Fruit fly (Drosophila melanogaster): ENCODE results near the gene msd5.

The msd5 gene

dm6 chr3L:1349942-1350923 lies 17.3 kb upstream of the msd5 start (continued):
- peak; percentile 13 for TF ChIP-seq zen (tag; optimal IDR thresholded peaks at IDR 0.05)
- peak; percentile 38 for TF ChIP-seq zfh2 (GFP tag; optimal IDR thresholded peaks at IDR 0.05)
- TF ChIP-seq C15 (GFP tag; IDR thresholded peaks at IDR 0.05) = no peak
- no peak; the same call in 2 of the 3 replicates for TF ChIP-seq tgo (GFP tag; IDR thresholded peaks at IDR 0.05)
- TF ChIP-seq CG2875 (GFP tag; optimal IDR thresholded peaks at IDR 0.05) = no peak
- no peak for TF ChIP-seq exex (tag; optimal IDR thresholded peaks at IDR 0.05)
- TF ChIP-seq bigmax (GFP tag; optimal IDR thresholded peaks at IDR 0.05) = no peak
- TF ChIP-seq CG17361 (GFP tag; IDR thresholded peaks at IDR 0.05) = peak; percentile 68
- TF ChIP-seq Atf3 (GFP tag; optimal IDR thresholded peaks at IDR 0.05) = no peak
- no peak for TF ChIP-seq kni (GFP tag; optimal IDR thresholded peaks at IDR 0.05)
- no peak for TF ChIP-seq Oaz (GFP tag; IDR thresholded peaks at IDR 0.05)
- TF ChIP-seq ken (GFP tag; IDR thresholded peaks at IDR 0.05) = no peak
- no peak for TF ChIP-seq CG6765 (GFP tag; optimal IDR thresholded peaks at IDR 0.05)
- peak; percentile 52 for TF ChIP-seq CHES-1-like (GFP tag; optimal IDR thresholded peaks at IDR 0.05)
- peak; percentile 49 for TF ChIP-seq Lhr (GFP tag; optimal IDR thresholded peaks at IDR 0.05)
- TF ChIP-seq CG7556 (GFP tag; optimal IDR thresholded peaks at IDR 0.05) = no peak
- peak; percentile 57 for TF ChIP-seq CG3847 (GFP tag; IDR thresholded peaks at IDR 0.05)
- peak; percentile 19 for TF ChIP-seq tap (tag; optimal IDR thresholded peaks at IDR 0.05)
- TF ChIP-seq Trl (optimal IDR thresholded peaks at IDR 0.05) = no peak
- peak; percentile 6 for TF ChIP-seq Trl (GFP tag; optimal IDR thresholded peaks at IDR 0.05)
- TF ChIP-seq PHDP (tag; optimal IDR thresholded peaks at IDR 0.05) = no peak
- TF ChIP-seq CG7271 (tag; optimal IDR thresholded peaks at IDR 0.05) = no peak
- peak; percentile 15 for TF ChIP-seq Chrac-16 (GFP tag; optimal IDR thresholded peaks at IDR 0.05)
- no peak for TF ChIP-seq CG1529 (GFP tag; optimal IDR thresholded peaks at IDR 0.05)
- TF ChIP-seq slbo (GFP tag; IDR thresholded peaks at IDR 0.05) = peak; percentile 77
- TF ChIP-seq CG12769 (tag; optimal IDR thresholded peaks at IDR 0.05) = peak; percentile 13
- TF ChIP-seq CG31441 (GFP tag; IDR thresholded peaks at IDR 0.05) = peak; percentile 54; the same call in 1 of the 2 replicates
- TF ChIP-seq vfl (GFP tag; optimal IDR thresholded peaks at IDR 0.05) = no peak
- TF ChIP-seq Fer1 (GFP tag; optimal IDR thresholded peaks at IDR 0.05) = no peak
- no peak for TF ChIP-seq sqz (GFP tag; optimal IDR thresholded peaks at IDR 0.05)
- no peak for TF ChIP-seq CG32772 (GFP tag; IDR thresholded peaks at IDR 0.05)
- TF ChIP-seq CG14014 (GFP tag; IDR thresholded peaks at IDR 0.05) = 0 out of 2 replicates have a peak, but pooled peaks have one; percentile 9
- TF ChIP-seq yki (optimal IDR thresholded peaks at IDR 0.05) = no peak
- peak; percentile 97 for TF ChIP-seq CG7963 (GFP tag; IDR thresholded peaks at IDR 0.05; ENCODE audit: partially characterized antibody)
- peak; percentile 37; the same call in 1 of the 2 replicates for TF ChIP-seq E2f1 (GFP tag; IDR thresholded peaks at IDR 0.05)
- no peak for TF ChIP-seq wek (GFP tag; optimal IDR thresholded peaks at IDR 0.05)
- no peak for TF ChIP-seq zfh1 (GFP tag; IDR thresholded peaks at IDR 0.05)
- TF ChIP-seq CG31365 (tag; optimal IDR thresholded peaks at IDR 0.05) = no peak
- no peak for TF ChIP-seq ac (GFP tag; optimal IDR thresholded peaks at IDR 0.05)
- peak; percentile 55 for TF ChIP-seq CG10267 (tag; optimal IDR thresholded peaks at IDR 0.05)
- peak; percentile 90 for TF ChIP-seq Ets65A (GFP tag)
- TF ChIP-seq CG2712 (tag; optimal IDR thresholded peaks at IDR 0.05) = peak; percentile 59
- no peak for TF ChIP-seq prd (optimal IDR thresholded peaks at IDR 0.05)
- TF ChIP-seq prd (GFP tag; IDR thresholded peaks at IDR 0.05) = peak; percentile 37; the same call in 2 of the 3 replicates
- peak; percentile 22 for TF ChIP-seq CG12155 (GFP tag; optimal IDR thresholded peaks at IDR 0.05)
- TF ChIP-seq Max (GFP tag; optimal IDR thresholded peaks at IDR 0.05) = peak; percentile 20
- no peak for TF ChIP-seq toy (GFP tag; IDR thresholded peaks at IDR 0.05)
- no peak for TF ChIP-seq Doc2 (GFP tag; IDR thresholded peaks at IDR 0.05)
- no peak for TF ChIP-seq NK7.1 (GFP tag; optimal IDR thresholded peaks at IDR 0.05)
- TF ChIP-seq emc (GFP tag; optimal IDR thresholded peaks at IDR 0.05) = no peak
- TF ChIP-seq Hr39 (optimal IDR thresholded peaks at IDR 0.05) = no peak

Data from whole organism, embryonic.